Worm (Caenorhabditis elegans): ENCODE data around the gene cutl-19.

ce11 chrIII:5183372-5183771 is 34.0 kb downstream of the cutl-19 start:
- no peak for TF ChIP-seq gmeb-1 (tag; optimal IDR thresholded peaks at IDR 0.05)
- no peak for TF ChIP-seq elt-3 (tag; optimal IDR thresholded peaks at IDR 0.05)
- TF ChIP-seq nhr-25 (tag; optimal IDR thresholded peaks at IDR 0.05) = no peak
- TF ChIP-seq nhr-11 (tag; optimal IDR thresholded peaks at IDR 0.05) = no peak
- no peak for TF ChIP-seq lsy-2 (tag; optimal IDR thresholded peaks at IDR 0.05)
- no peak for TF ChIP-seq peb-1 (tag; optimal IDR thresholded peaks at IDR 0.05)
- TF ChIP-seq nhr-237 (tag; optimal IDR thresholded peaks at IDR 0.05) = no peak
- TF ChIP-seq nhr-6 (tag; optimal IDR thresholded peaks at IDR 0.05) = no peak
- TF ChIP-seq elt-1 (tag; optimal IDR thresholded peaks at IDR 0.05) = no peak
- no peak for TF ChIP-seq R02D3.7 (tag; optimal IDR thresholded peaks at IDR 0.05)
- TF ChIP-seq skn-1 (tag; optimal IDR thresholded peaks at IDR 0.05) = no peak
- no peak for TF ChIP-seq lin-13 (GFP tag; optimal IDR thresholded peaks at IDR 0.05)
